Worm (Caenorhabditis elegans): ENCODE measurements around the gene C44H4.4.

Gene C44H4.4

ce11 chrX:14575920-14576319 lies 13.0 kb downstream of the C44H4.4 start:
- no peak for TF ChIP-seq tbx-9 (tag; optimal IDR thresholded peaks at IDR 0.05; ENCODE audit: borderline replicate concordance)
- peak; percentile 70 for TF ChIP-seq unc-62 (GFP tag; optimal IDR thresholded peaks at IDR 0.05)

ce11 chrX:14572419-14572818 lies 16.5 kb downstream of the C44H4.4 start, which contains the start of gene lron-1:
Gene lron-1, plus strand, starts transcription at chrX:14572719.
- TF ChIP-seq lir-1 (GFP tag; conservative IDR thresholded peaks at IDR 0.05) (no peak), ztf-3 (GFP tag; optimal IDR thresholded peaks at IDR 0.05) (no peak), F39B2.1 (GFP tag; IDR thresholded peaks at IDR 0.05) (no peak), egl-44 (GFP tag; IDR thresholded peaks at IDR 0.05) (no peak), F52B5.7 (tag; optimal IDR thresholded peaks at IDR 0.05) (no peak), lsy-27 (tag; optimal IDR thresholded peaks at IDR 0.05; ENCODE audit: borderline replicate concordance, insufficient read depth) (no peak), C06A6.2 (GFP tag; conservative IDR thresholded peaks at IDR 0.05) (no peak), pbrm-1 (GFP tag; IDR thresholded peaks at IDR 0.05) (no peak), attf-6 (GFP tag; IDR thresholded peaks at IDR 0.05) (no peak), nhr-120 (GFP tag; IDR thresholded peaks at IDR 0.05) (no peak), F49E8.2 (tag; optimal IDR thresholded peaks at IDR 0.05; ENCODE audit: insufficient read depth) (no peak)

- TF ChIP-seq nhr-27 (tag; optimal IDR thresholded peaks at IDR 0.05), result no peak
- TF ChIP-seq ekl-4 (GFP tag; IDR thresholded peaks at IDR 0.05), result no peak
- no peak for TF ChIP-seq snpc-4 (GFP tag; optimal IDR thresholded peaks at IDR 0.05)
- no peak for TF ChIP-seq snpc-4 (tag; optimal IDR thresholded peaks at IDR 0.05)
- no peak for TF ChIP-seq zim-3 (tag; optimal IDR thresholded peaks at IDR 0.05)
- no peak for TF ChIP-seq cebp-1 (GFP tag; IDR thresholded peaks at IDR 0.05)
- TF ChIP-seq cebp-1 (tag; optimal IDR thresholded peaks at IDR 0.05), result no peak
- no peak for TF ChIP-seq Y95B8A.8 (GFP tag; IDR thresholded peaks at IDR 0.05)
- TF ChIP-seq madf-3 (GFP tag; IDR thresholded peaks at IDR 0.05), result no peak
- no peak for TF ChIP-seq F49E8.2 (tag; optimal IDR thresholded peaks at IDR 0.05; ENCODE audit: insufficient read depth)
- TF ChIP-seq Y67H2A.10 (GFP tag; conservative IDR thresholded peaks at IDR 0.05), result no peak
- TF ChIP-seq aptf-2 (GFP tag; conservative IDR thresholded peaks at IDR 0.05), result no peak
- TF ChIP-seq attf-5 (GFP tag; optimal IDR thresholded peaks at IDR 0.05), result no peak
- TF ChIP-seq nhr-179 (tag; optimal IDR thresholded peaks at IDR 0.05), result no peak
These were observed 17.6 kb downstream of the C44H4.4 start for ce11 chrX:14571277-14571676.

ce11 chrX:14568258-14568763 lies 20.6 kb downstream of the C44H4.4 start:
- TF ChIP-seq nhr-120 (GFP tag; IDR thresholded peaks at IDR 0.05), result no peak
- no peak for TF ChIP-seq C17E4.6 (GFP tag; IDR thresholded peaks at IDR 0.05)
- no peak for TF ChIP-seq atf-7 (tag; optimal IDR thresholded peaks at IDR 0.05)
- TF ChIP-seq lsy-27 (tag; optimal IDR thresholded peaks at IDR 0.05; ENCODE audit: borderline replicate concordance, insufficient read depth), result no peak
- TF ChIP-seq repo-1 (tag; optimal IDR thresholded peaks at IDR 0.05), result no peak
- no peak for TF ChIP-seq B0336.3 (GFP tag; IDR thresholded peaks at IDR 0.05)
- TF ChIP-seq Y79H2A.3 (GFP tag; conservative IDR thresholded peaks at IDR 0.05), result no peak
- no peak for TF ChIP-seq efl-1 (GFP tag; optimal IDR thresholded peaks at IDR 0.05)
- TF ChIP-seq him-1 (tag; optimal IDR thresholded peaks at IDR 0.05), result no peak
- no peak for TF ChIP-seq athp-1 (tag; optimal IDR thresholded peaks at IDR 0.05)
- no peak for TF ChIP-seq mxl-1 (tag; optimal IDR thresholded peaks at IDR 0.05)
- TF ChIP-seq F33H1.4 (GFP tag; IDR thresholded peaks at IDR 0.05), result no peak
- no peak for TF ChIP-seq dox-1 (GFP tag; IDR thresholded peaks at IDR 0.05)
- TF ChIP-seq sea-2 (GFP tag; IDR thresholded peaks at IDR 0.05), result no peak
- TF ChIP-seq let-526 (GFP tag; IDR thresholded peaks at IDR 0.05), result no peak
- no peak for TF ChIP-seq ceh-100 (GFP tag; IDR thresholded peaks at IDR 0.05)

All from whole organism, young adult.